Worm (Caenorhabditis elegans) whole organism, L4/young adult: ENCODE data around the gene F01G12.18.

Source experiments
- W03F9.2 ChIP-seq: fragments of 150-350 bp; optimal IDR thresholded peaks from 2 replicates; lab custom pipeline; 2014; ENCODE audit warnings: missing biosample characterization, missing genetic modification characterization
- dao-5 ChIP-seq: sonication (generic microtip); optimal IDR thresholded peaks from 2 replicates; lab custom pipeline; 2016; ENCODE audit warnings: missing genotype, missing genetic modification characterization, moderate library complexity, missing compliant biosample characterization

- TF ChIP-seq dao-5 (tag; lab: Kevin White, UChicago) (no peak), W03F9.2 (tag; lab: Kevin White, UChicago) (no peak)
Measured at ce11 chrX:16387206-16387605, 11.1 kb downstream of the F01G12.18 start.
